Fruit fly (Drosophila melanogaster): ENCODE results near the gene Frq1.

- no peak for TF ChIP-seq NC2α (GFP tag; optimal IDR thresholded peaks at IDR 0.05)
- TF ChIP-seq cad (GFP tag; optimal IDR thresholded peaks at IDR 0.05): no peak
- TF ChIP-seq sd (tag; optimal IDR thresholded peaks at IDR 0.05): peak; percentile 43
- TF ChIP-seq ttk (GFP tag; IDR thresholded peaks at IDR 0.05): no peak
- TF ChIP-seq Nf-YC (tag; optimal IDR thresholded peaks at IDR 0.05): no peak
- no peak for TF ChIP-seq run (tag; optimal IDR thresholded peaks at IDR 0.05)
- no peak for TF ChIP-seq twi (tag; optimal IDR thresholded peaks at IDR 0.05)
- TF ChIP-seq CG34224 (GFP tag; IDR thresholded peaks at IDR 0.05; ENCODE audit: partially characterized antibody): no peak
- no peak for TF ChIP-seq CG2712 (tag; optimal IDR thresholded peaks at IDR 0.05)
- TF ChIP-seq CG11696 (GFP tag; IDR thresholded peaks at IDR 0.05): no peak
- no peak for TF ChIP-seq hkb (optimal IDR thresholded peaks at IDR 0.05)
- no peak for TF ChIP-seq hkb (GFP tag; IDR thresholded peaks at IDR 0.05)
- TF ChIP-seq yki (optimal IDR thresholded peaks at IDR 0.05): no peak
- TF ChIP-seq CG12155 (GFP tag; optimal IDR thresholded peaks at IDR 0.05): no peak
Measured at dm6 chrX:18116811-18117383, 38.3 kb upstream of the Frq1 start, which contains the start of gene wupA.

Data from whole organism, embryonic.